Worm (Caenorhabditis elegans): Measurements from ENCODE around the gene gba-4.

ce11 chrIV:5367899-5368298 lies 17.2 kb upstream of the gba-4 start:
- no peak for TF ChIP-seq ama-1 (optimal IDR thresholded peaks at IDR 0.05)
- TF ChIP-seq daf-16 (GFP tag; optimal IDR thresholded peaks at IDR 0.05), result no peak
- no peak for TF ChIP-seq daf-16 (tag; optimal IDR thresholded peaks at IDR 0.05)
- no peak for TF ChIP-seq ces-1 (GFP tag; optimal IDR thresholded peaks at IDR 0.05)
- no peak for TF ChIP-seq nhr-11 (tag; optimal IDR thresholded peaks at IDR 0.05)
- no peak for TF ChIP-seq fkh-10 (GFP tag; optimal IDR thresholded peaks at IDR 0.05)
- no peak for TF ChIP-seq ceh-32 (tag; optimal IDR thresholded peaks at IDR 0.05; ENCODE audit: poor library complexity)
- TF ChIP-seq nhr-76 (tag; optimal IDR thresholded peaks at IDR 0.05), result no peak
- no peak for TF ChIP-seq pha-4 (GFP tag; IDR thresholded peaks at IDR 0.05)
- TF ChIP-seq pha-4 (tag; optimal IDR thresholded peaks at IDR 0.05), result no peak
- no peak for TF ChIP-seq set-16 (GFP tag; IDR thresholded peaks at IDR 0.05)
- no peak for TF ChIP-seq vab-7 (GFP tag; IDR thresholded peaks at IDR 0.05)
- TF ChIP-seq mxl-2 (GFP tag; conservative IDR thresholded peaks at IDR 0.05), result no peak
- no peak for TF ChIP-seq ceh-82 (tag; optimal IDR thresholded peaks at IDR 0.05)

All from whole organism, L4 larva.